Fruit fly (Drosophila melanogaster) whole organism, embryonic: Measurements from ENCODE around the gene Hr83.

Experiments used
- Bgb ChIP-seq: fragments of 200-800 bp; sonication (Bioruptor generic); IDR thresholded peaks from 2 replicates; pipeline ENCODE4 v1.3.6; 2022; ENCODE audit warnings: missing biosample characterization, missing genetic modification characterization; ENCODE audit not compliant: partially characterized antibody
- CG10462 ChIP-seq: fragments of 200-800 bp; sonication (Bioruptor generic); optimal IDR thresholded peaks from 2 replicates; lab custom pipeline; 2016; ENCODE audit warnings: missing biosample characterization, missing genetic modification characterization
- CG10979 ChIP-seq: fragments of 200-800 bp; sonication (Bioruptor generic); optimal IDR thresholded peaks from 2 replicates; lab custom pipeline; 2018; ENCODE audit warnings: missing biosample characterization, mild to moderate bottlenecking, missing genetic modification characterization, moderate library complexity
- CG11504 ChIP-seq: fragments of 200-800 bp; sonication (Bioruptor generic); optimal IDR thresholded peaks from 3 replicates; lab custom pipeline; 2019; ENCODE audit warnings: missing biosample characterization, mild to moderate bottlenecking, missing genetic modification characterization, moderate library complexity
- CG11723 ChIP-seq: fragments of 200-800 bp; sonication (Bioruptor generic); optimal IDR thresholded peaks from 2 replicates; lab custom pipeline; 2017; ENCODE audit warnings: missing biosample characterization, mild to moderate bottlenecking, missing genetic modification characterization
- CG12391 ChIP-seq: fragments of 200-800 bp; sonication (Bioruptor generic); optimal IDR thresholded peaks from 3 replicates; lab custom pipeline; 2018; ENCODE audit warnings: missing biosample characterization, mild to moderate bottlenecking, missing genetic modification characterization, moderate library complexity
- CG12769 ChIP-seq: fragments of 200-800 bp; sonication (Bioruptor generic); optimal IDR thresholded peaks from 2 replicates; lab custom pipeline; 2019; ENCODE audit warnings: missing biosample characterization, mild to moderate bottlenecking, missing genetic modification characterization, moderate library complexity
- CG13123 ChIP-seq: fragments of 200-800 bp; sonication (Bioruptor generic); optimal IDR thresholded peaks from 2 replicates; lab custom pipeline; 2016; ENCODE audit warnings: missing biosample characterization, missing genetic modification characterization
- CG15269 ChIP-seq: fragments of 200-800 bp; sonication (Bioruptor generic); optimal IDR thresholded peaks from 2 replicates; lab custom pipeline; 2018; ENCODE audit warnings: missing biosample characterization, mild to moderate bottlenecking, missing genetic modification characterization, moderate library complexity
- CG15696 ChIP-seq: fragments of 200-800 bp; sonication (Bioruptor generic); optimal IDR thresholded peaks from 2 replicates; lab custom pipeline; 2019; ENCODE audit warnings: missing biosample characterization, mild to moderate bottlenecking, missing genetic modification characterization, moderate library complexity
- CG17328 ChIP-seq: fragments of 200-800 bp; sonication (Bioruptor generic); IDR thresholded peaks from 2 replicates; pipeline ENCODE4 v1.3.6; 2022; ENCODE audit warnings: missing biosample characterization, missing genetic modification characterization
- CG2712 ChIP-seq: fragments of 200-800 bp; optimal IDR thresholded peaks from 3 replicates; lab custom pipeline; 2019; ENCODE audit warnings: missing biosample characterization, mild to moderate bottlenecking, missing genetic modification characterization, moderate library complexity
- CG34422 ChIP-seq: fragments of 200-800 bp; sonication (Bioruptor generic); IDR thresholded peaks from 3 replicates; pipeline ENCODE4 v1.3.6; 2022; ENCODE audit warnings: missing biosample characterization, missing genetic modification characterization
- CG3847 ChIP-seq: fragments of 200-800 bp; sonication (Bioruptor generic); IDR thresholded peaks from 2 replicates; pipeline ENCODE4 v1.3.6; 2022; ENCODE audit warnings: missing biosample characterization, missing genetic modification characterization
- CG4424 ChIP-seq: fragments of 200-800 bp; sonication (Bioruptor generic); optimal IDR thresholded peaks from 3 replicates; lab custom pipeline; 2016; ENCODE audit warnings: missing biosample characterization, missing genetic modification characterization
- CG6765 ChIP-seq: fragments of 200-800 bp; sonication (Bioruptor generic); optimal IDR thresholded peaks from 3 replicates; lab custom pipeline; 2017; ENCODE audit warnings: missing biosample characterization, mild to moderate bottlenecking, missing genetic modification characterization
- CG7556 ChIP-seq: fragments of 200-800 bp; sonication (Bioruptor generic); optimal IDR thresholded peaks from 2 replicates; lab custom pipeline; 2017; ENCODE audit warnings: missing biosample characterization, mild to moderate bottlenecking, missing genetic modification characterization
- CG7839 ChIP-seq: fragments of 200-800 bp; sonication (Bioruptor generic); optimal IDR thresholded peaks from 3 replicates; lab custom pipeline; 2018; ENCODE audit warnings: missing biosample characterization, mild to moderate bottlenecking, missing genetic modification characterization, moderate library complexity
- CG9817 ChIP-seq: fragments of 200-800 bp; sonication (Bioruptor generic); optimal IDR thresholded peaks from 2 replicates; lab custom pipeline; 2018; ENCODE audit warnings: missing biosample characterization, mild to moderate bottlenecking, missing genetic modification characterization, moderate library complexity
- CTCF ChIP-seq: fragments of 200-800 bp; sonication (Bioruptor generic); optimal IDR thresholded peaks from 2 replicates; lab custom pipeline; 2017; ENCODE audit warnings: missing biosample characterization, mild to moderate bottlenecking, missing genetic modification characterization, moderate library complexity
- E2f2 ChIP-seq: fragments of 200-800 bp; sonication (Bioruptor generic); IDR thresholded peaks from 2 replicates; pipeline ENCODE4 v1.3.6; 2022; ENCODE audit warnings: missing biosample characterization, missing genetic modification characterization
- Fer3 ChIP-seq: fragments of 200-800 bp; sonication (Bioruptor generic); optimal IDR thresholded peaks from 2 replicates; lab custom pipeline; 2018; ENCODE audit warnings: missing biosample characterization, mild to moderate bottlenecking, missing genetic modification characterization, moderate library complexity
- GATAe ChIP-seq: fragments of 200-800 bp; sonication (Bioruptor generic); conservative IDR thresholded peaks from 2 replicates; pipeline ENCODE4 v1.3.6; 2022; ENCODE audit warnings: missing biosample characterization, missing genetic modification characterization
- HHEX ChIP-seq: fragments of 200-800 bp; sonication (Bioruptor generic); optimal IDR thresholded peaks from 3 replicates; lab custom pipeline; 2017; ENCODE audit warnings: missing biosample characterization, mild to moderate bottlenecking, missing genetic modification characterization, missing genetic modification reagents
- Hmr ChIP-seq: fragments of 200-800 bp; sonication (Bioruptor generic); optimal IDR thresholded peaks from 3 replicates; lab custom pipeline; 2017; ENCODE audit warnings: mild to moderate bottlenecking, missing biosample characterization, missing genetic modification reagents, missing genetic modification characterization
- Lpt ChIP-seq: fragments of >200 bp; optimal IDR thresholded peaks from 2 replicates; lab custom pipeline; 2018; ENCODE audit warnings: missing biosample characterization, missing genetic modification characterization
- Med ChIP-seq: fragments of 200-800 bp; sonication (Bioruptor generic); peaks from one replicate; lab custom pipeline; 2016; ENCODE audit warnings: missing biosample characterization, missing genetic modification characterization, mild to moderate bottlenecking, inconsistent platforms, moderate library complexity
- Sox100B ChIP-seq: fragments of 200-800 bp; sonication (Bioruptor generic); optimal IDR thresholded peaks from 3 replicates; lab custom pipeline; 2018; ENCODE audit warnings: missing biosample characterization, mild to moderate bottlenecking, missing genetic modification characterization
- Ssrp ChIP-seq: fragments of 200-800 bp; sonication (Bioruptor generic); optimal IDR thresholded peaks from 2 replicates; lab custom pipeline; 2018; ENCODE audit warnings: missing biosample characterization, mild to moderate bottlenecking, missing genetic modification characterization, moderate library complexity
- al ChIP-seq: fragments of 200-800 bp; sonication (Bioruptor generic); IDR thresholded peaks from 2 replicates; pipeline ENCODE4 v1.3.6; 2022; ENCODE audit warnings: missing biosample characterization, missing genetic modification characterization
- bbx ChIP-seq: fragments of 200-800 bp; sonication (Bioruptor generic); IDR thresholded peaks from 2 replicates; pipeline ENCODE4 v1.3.6; 2022; ENCODE audit warnings: missing biosample characterization, missing genetic modification characterization; ENCODE audit not compliant: partially characterized antibody
- bsh ChIP-seq, 2 experiments: fragments of 200-800 bp; sonication (Bioruptor generic); optimal IDR thresholded peaks; 2 replicates each; lab custom pipeline; 2017 to 2018; ENCODE audit warnings: mild to moderate bottlenecking in 2 of 2, missing biosample characterization in 2 of 2, missing genetic modification characterization in 2 of 2, moderate library complexity in 1 of 2
- crc ChIP-seq: fragments of 200-800 bp; sonication (Bioruptor generic); optimal IDR thresholded peaks from 2 replicates; lab custom pipeline; 2016; ENCODE audit warnings: missing biosample characterization, missing genetic modification characterization
- en ChIP-seq: fragments of 200-800 bp; sonication (Bioruptor generic); optimal IDR thresholded peaks from 2 replicates; lab custom pipeline; 2016; ENCODE audit warnings: missing biosample characterization, missing genetic modification characterization
- fu2 ChIP-seq: fragments of 200-800 bp; sonication (Bioruptor generic); optimal IDR thresholded peaks from 2 replicates; lab custom pipeline; 2016; ENCODE audit warnings: missing biosample characterization, missing genetic modification characterization
- grau ChIP-seq: fragments of 200-800 bp; optimal IDR thresholded peaks from 3 replicates; lab custom pipeline; 2019; ENCODE audit warnings: missing biosample characterization, mild to moderate bottlenecking, missing genetic modification characterization, moderate library complexity
- ind ChIP-seq: fragments of 200-800 bp; sonication (Bioruptor generic); optimal IDR thresholded peaks from 3 replicates; lab custom pipeline; 2016; ENCODE audit warnings: missing biosample characterization, missing genetic modification characterization
- lola ChIP-seq, 3 experiments: fragments of >200 bp in 2 of 3; fragments of 200-800 bp in 1 of 3; sonication (Bioruptor generic) in 1 of 3; optimal IDR thresholded peaks; 2 replicates each; lab custom pipeline; 2017 to 2019; ENCODE audit warnings: missing biosample characterization in 3 of 3, missing genetic modification characterization in 3 of 3, mild to moderate bottlenecking in 1 of 3, moderate library complexity in 1 of 3
- mam ChIP-seq: fragments of 200-800 bp; sonication (Bioruptor generic); optimal IDR thresholded peaks from 3 replicates; lab custom pipeline; 2016; ENCODE audit warnings: missing biosample characterization, missing genetic modification characterization
- mld ChIP-seq: fragments of 200-800 bp; sonication (Bioruptor generic); IDR thresholded peaks from 3 replicates; pipeline ENCODE4 v1.3.6; 2022; ENCODE audit warnings: missing biosample characterization, missing genetic modification characterization; ENCODE audit not compliant: partially characterized antibody
- onecut ChIP-seq: fragments of 200-800 bp; sonication (Bioruptor generic); IDR thresholded peaks from 2 replicates; pipeline ENCODE4 v1.3.6; 2022; ENCODE audit warnings: missing biosample characterization, missing genetic modification characterization
- pan ChIP-seq, 4 experiments: fragments of >200 bp in 3 of 4; fragments of 200-800 bp in 1 of 4; sonication (Bioruptor generic) in 1 of 4; optimal IDR thresholded peaks in 3 of 4; IDR thresholded peaks in 1 of 4; 2 replicates each; pipeline versions ENCODE4 v1.3.6 to Lab custom; 2017 to 2022; ENCODE audit warnings: missing biosample characterization in 2 of 4, missing genetic modification characterization in 2 of 4, mixed read lengths in 1 of 4
- rib ChIP-seq: fragments of 200-800 bp; sonication (Bioruptor generic); IDR thresholded peaks from 2 replicates; pipeline ENCODE4 v1.3.6; 2022; ENCODE audit warnings: missing biosample characterization, missing genetic modification characterization
- slbo ChIP-seq: fragments of 200-800 bp; sonication (Bioruptor generic); IDR thresholded peaks from 2 replicates; pipeline ENCODE4 v1.3.6; 2022; ENCODE audit warnings: missing biosample characterization, missing genetic modification characterization
- tap ChIP-seq: fragments of 200-800 bp; optimal IDR thresholded peaks from 3 replicates; lab custom pipeline; 2019; ENCODE audit warnings: missing biosample characterization, mild to moderate bottlenecking, missing genetic modification characterization, moderate library complexity
- unpg ChIP-seq: fragments of 200-800 bp; sonication (Bioruptor generic); optimal IDR thresholded peaks from 3 replicates; lab custom pipeline; 2018; ENCODE audit warnings: missing biosample characterization, mild to moderate bottlenecking, missing genetic modification characterization, moderate library complexity
- usp ChIP-seq: fragments of >200 bp; optimal IDR thresholded peaks from 2 replicates; lab custom pipeline; 2017; ENCODE audit warnings: missing biosample characterization, missing genetic modification characterization
- zen2 ChIP-seq: fragments of 200-800 bp; sonication (Bioruptor generic); IDR thresholded peaks from 3 replicates; pipeline ENCODE4 v1.3.6; 2022; ENCODE audit warnings: missing biosample characterization, missing genetic modification characterization; ENCODE audit not compliant: partially characterized antibody
- zfh2 ChIP-seq: fragments of 200-800 bp; sonication (Bioruptor generic); optimal IDR thresholded peaks from 2 replicates; lab custom pipeline; 2016; ENCODE audit warnings: missing biosample characterization, missing genetic modification characterization

Hr83 gene

DNA sequence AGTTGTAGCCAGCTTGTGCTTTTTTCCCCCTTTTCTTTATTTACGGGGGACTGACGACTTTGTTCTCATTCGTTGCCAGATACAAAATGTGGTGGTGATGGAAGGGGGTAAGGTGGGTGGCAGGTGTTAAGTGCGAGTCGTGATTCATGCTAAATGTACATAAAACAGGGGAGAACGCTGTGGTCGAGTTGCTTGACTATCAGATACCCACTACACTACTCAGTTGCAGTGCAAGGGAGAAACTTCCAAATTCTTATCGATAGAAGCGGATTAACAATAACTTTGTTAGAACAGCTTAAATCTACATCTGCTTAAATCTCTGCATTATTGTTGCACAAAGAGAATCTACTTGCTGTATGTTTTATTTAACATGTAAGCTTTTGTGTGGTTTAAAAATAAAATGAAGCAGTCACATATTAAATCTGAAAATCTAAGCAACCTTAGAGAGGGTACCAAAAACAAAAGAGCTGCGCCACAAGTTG lies 48.6 kb downstream of the Hr83 start:
- TF ChIP-seq CG17328 (GFP tag; lab: Robert Waterston, UW) (no peak), CG10979 (peak; percentile 6), CG10462 (GFP tag; lab: Kevin White, UChicago) (no peak), zen2 (GFP tag; lab: Robert Waterston, UW) (no peak), GATAe (no peak), onecut (GFP tag; lab: Robert Waterston, UW) (no peak), CG11723 (GFP tag; lab: Kevin White, UChicago) (no peak), CG3847 (GFP tag; lab: Robert Waterston, UW) (0 out of 2 replicates have a peak, but pooled peaks have one; percentile 22), CG7839 (tag; lab: Kevin White, UChicago) (peak; percentile 55), Sox100B (GFP tag; lab: Kevin White, UChicago) (peak; percentile 20), CTCF (GFP tag; lab: Kevin White, UChicago) (no peak), CG6765 (GFP tag; lab: Kevin White, UChicago) (no peak), Ssrp (tag; lab: Kevin White, UChicago) (peak; percentile 21), CG34422 (GFP tag; lab: Robert Waterston, UW) (no peak), slbo (GFP tag; lab: Robert Waterston, UW) (no peak; the same call in 1 of the 2 replicates), bbx (GFP tag; lab: Robert Waterston, UW) (0 out of 2 replicates have a peak, but pooled peaks have one; percentile 24), unpg (no peak), CG15696 (no peak), CG9817 (tag; lab: Kevin White, UChicago) (peak; percentile 21), CG11504 (tag; lab: Kevin White, UChicago) (peak; percentile 53), fu2 (GFP tag; lab: Kevin White, UChicago) (no peak), Bgb (GFP tag; lab: Robert Waterston, UW) (peak; percentile 60), CG13123 (no peak), zfh2 (GFP tag; lab: Kevin White, UChicago) (peak; percentile 47), pan (optimal IDR thresholded peaks at IDR 0.05; lab: Kevin White, UChicago) (no peak), pan (GFP tag; optimal IDR thresholded peaks at IDR 0.05 in 1 of 2, IDR thresholded peaks at IDR 0.05 in 1 of 2) (no peak), en (GFP tag; lab: Kevin White, UChicago) (no peak), CG2712 (tag; lab: Kevin White, UChicago) (peak; percentile 24), grau (tag; lab: Kevin White, UChicago) (peak; percentile 53), lola (GFP tag; optimal IDR thresholded peaks at IDR 0.05; lab: Kevin White, UChicago) (no peak), Hmr (GFP tag; lab: Kevin White, UChicago) (peak; percentile 19), Lpt (GFP tag; lab: Kevin White, UChicago) (no peak), crc (GFP tag; lab: Kevin White, UChicago) (no peak), al (GFP tag; lab: Robert Waterston, UW) (peak; percentile 27; the same call in 1 of the 2 replicates), rib (GFP tag; lab: Robert Waterston, UW) (no peak), CG15269 (tag; lab: Kevin White, UChicago) (peak; percentile 34), ind (GFP tag; lab: Kevin White, UChicago) (peak; percentile 15), CG4424 (peak; percentile 2), E2f2 (no peak), CG12769 (tag; lab: Kevin White, UChicago) (peak; percentile 7), bsh (GFP tag; optimal IDR thresholded peaks at IDR 0.05; lab: Kevin White, UChicago) (peak in 1 of 2 experiments; percentile 3), CG12391 (tag; lab: Kevin White, UChicago) (peak; percentile 20), HHEX (peak; percentile 28), mld (GFP tag; lab: Robert Waterston, UW) (0 out of 3 replicates have a peak, but pooled peaks have one; percentile 40), usp (GFP tag; lab: Kevin White, UChicago) (no peak), CG7556 (GFP tag; lab: Kevin White, UChicago) (peak; percentile 11), tap (tag; lab: Kevin White, UChicago) (peak; percentile 12), Fer3 (tag; lab: Kevin White, UChicago) (peak; percentile 27), mam (GFP tag; lab: Kevin White, UChicago) (peak; percentile 30), Med (GFP tag; lab: Kevin White, UChicago) (peak; percentile 6)
